Fruit fly (Drosophila melanogaster): Measurements from ENCODE around the gene CG4854.

DNA sequence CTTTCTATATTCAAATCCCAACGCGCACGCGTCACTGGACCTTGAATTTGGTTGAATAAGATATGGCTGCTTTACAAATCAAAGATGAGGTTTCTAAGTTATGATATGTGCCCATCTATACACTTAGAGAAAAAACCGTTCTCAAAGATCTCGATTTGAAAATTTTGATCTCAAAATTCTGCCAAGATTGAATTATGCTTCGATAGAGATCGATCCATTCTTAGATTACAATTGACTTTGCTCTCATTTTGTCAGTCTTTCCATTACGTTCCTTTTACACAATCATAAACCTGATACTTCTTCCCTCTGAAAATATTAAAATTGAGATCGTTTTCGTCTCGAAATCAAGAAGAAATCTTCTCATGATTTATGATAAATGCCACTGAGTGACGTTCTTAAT is 15.2 kb upstream of the CG4854 start:
- no peak for TF ChIP-seq psq (optimal IDR thresholded peaks at IDR 0.05)
- no peak for TF ChIP-seq CG8478 (optimal IDR thresholded peaks at IDR 0.05)

Measured in whole organism.